Worm (Caenorhabditis elegans) whole organism, midembryonic: ENCODE results near the gene rpn-6.1.

Experiments used
- T22C8.4 ChIP-seq: fragments of 200-800 bp; sonication (Bioruptor generic); IDR thresholded peaks from 2 replicates; pipeline ENCODE4 v1.3.6; 2022; ENCODE audit warnings: missing genetic modification characterization, missing compliant biosample characterization
- flt-1 ChIP-seq: fragments of 200-800 bp; sonication (Bioruptor generic); IDR thresholded peaks from 2 replicates; pipeline ENCODE4 v1.3.6; 2022; ENCODE audit warnings: missing genetic modification characterization, missing compliant biosample characterization
- klf-2 ChIP-seq: fragments of 200-800 bp; sonication (Bioruptor generic); conservative IDR thresholded peaks from 2 replicates; pipeline ENCODE4 v1.3.6; 2022; ENCODE audit warnings: missing genetic modification reagents, missing genetic modification characterization, missing compliant biosample characterization
- med-1 ChIP-seq: sonication (generic microtip); optimal IDR thresholded peaks from 2 replicates; lab custom pipeline; 2017; ENCODE audit warnings: missing genetic modification characterization, mild to moderate bottlenecking, missing compliant biosample characterization, antibody characterized with exemption, missing genetic modification reagents; ENCODE audit not compliant: insufficient read depth
- tab-1 ChIP-seq: fragments of 200-800 bp; sonication (Bioruptor generic); IDR thresholded peaks from 2 replicates; pipeline ENCODE4 v1.3.6; 2022; ENCODE audit warnings: missing genetic modification characterization, missing compliant biosample characterization
- ztf-23 ChIP-seq: fragments of 200-800 bp; sonication (Bioruptor generic); IDR thresholded peaks from 2 replicates; pipeline ENCODE4 v1.3.6; 2022; ENCODE audit warnings: missing genetic modification reagents, missing genetic modification characterization, missing compliant biosample characterization
- ztf-29 ChIP-seq: fragments of 200-800 bp; sonication (Bioruptor generic); IDR thresholded peaks from 2 replicates; pipeline ENCODE4 v1.3.6; 2022; ENCODE audit warnings: missing genetic modification reagents, missing genetic modification characterization, missing compliant biosample characterization

ce11 chrIII:6970744-6971143 is 8.9 kb upstream of the rpn-6.1 start:
- TF ChIP-seq med-1 (GFP tag; lab: Kevin White, UChicago), result no peak
- no peak for TF ChIP-seq ztf-23 (GFP tag; lab: Robert Waterston, UW)
- no peak for TF ChIP-seq tab-1 (GFP tag; lab: Robert Waterston, UW)
- TF ChIP-seq flt-1, result no peak
- no peak for TF ChIP-seq T22C8.4 (GFP tag; lab: Robert Waterston, UW)
- TF ChIP-seq klf-2 (GFP tag; lab: Robert Waterston, UW), result no peak
- TF ChIP-seq ztf-29 (GFP tag; lab: Robert Waterston, UW), result no peak
